Fruit fly (Drosophila melanogaster) whole organism, embryonic: Measurements from ENCODE around the gene bun.
A peak's percentile ranks its signal among the peaks of the same experiment; 100 is the strongest.

ENCODE experiments used
- CG11398 ChIP-seq: fragments of 200-800 bp; sonication (Bioruptor generic); optimal IDR thresholded peaks from 2 replicates; lab custom pipeline; 2016; ENCODE audit warnings: missing biosample characterization, missing genetic modification characterization
- CG12942 ChIP-seq: fragments of 200-800 bp; sonication (Bioruptor generic); optimal IDR thresholded peaks from 3 replicates; lab custom pipeline; 2016; ENCODE audit warnings: missing biosample characterization, missing genetic modification characterization
- CG14050 ChIP-seq: fragments of 200-800 bp; sonication (Bioruptor generic); IDR thresholded peaks from 3 replicates; pipeline ENCODE4 v1.3.6; 2022; ENCODE audit warnings: missing biosample characterization, missing genetic modification characterization
- CG14667 ChIP-seq: fragments of 200-800 bp; sonication (Bioruptor generic); IDR thresholded peaks from 2 replicates; pipeline ENCODE4 v1.3.6; 2022; ENCODE audit warnings: missing biosample characterization, missing genetic modification characterization
- CG17186 ChIP-seq: fragments of 200-800 bp; sonication (Bioruptor generic); optimal IDR thresholded peaks from 3 replicates; lab custom pipeline; 2017; ENCODE audit warnings: missing biosample characterization, missing genetic modification reagents, missing genetic modification characterization
- CG17385 ChIP-seq: fragments of 200-800 bp; sonication (Bioruptor generic); optimal IDR thresholded peaks from 3 replicates; lab custom pipeline; 2018; ENCODE audit warnings: missing biosample characterization, mild to moderate bottlenecking, missing genetic modification characterization
- CG17802 ChIP-seq: fragments of 200-800 bp; sonication (Bioruptor generic); optimal IDR thresholded peaks from 2 replicates; lab custom pipeline; 2018; ENCODE audit warnings: missing biosample characterization, mild to moderate bottlenecking, missing genetic modification characterization, moderate library complexity
- CG2199 ChIP-seq: fragments of 200-800 bp; sonication (Bioruptor generic); IDR thresholded peaks from 3 replicates; pipeline ENCODE4 v1.3.6; 2022; ENCODE audit warnings: missing biosample characterization, missing genetic modification characterization
- CG32532 ChIP-seq: fragments of 200-800 bp; sonication (Bioruptor generic); IDR thresholded peaks from 2 replicates; pipeline ENCODE4 v1.3.6; 2022; ENCODE audit warnings: missing biosample characterization, missing genetic modification characterization
- CG4360 ChIP-seq: fragments of 200-800 bp; sonication (Bioruptor generic); IDR thresholded peaks from 2 replicates; pipeline ENCODE4 v1.3.6; 2022; ENCODE audit warnings: missing biosample characterization, missing genetic modification characterization
- CG4424 ChIP-seq: fragments of 200-800 bp; sonication (Bioruptor generic); optimal IDR thresholded peaks from 3 replicates; lab custom pipeline; 2016; ENCODE audit warnings: missing biosample characterization, missing genetic modification characterization
- CG4617 ChIP-seq: fragments of 200-800 bp; sonication (Bioruptor generic); optimal IDR thresholded peaks from 3 replicates; lab custom pipeline; 2016; ENCODE audit warnings: missing biosample characterization, missing genetic modification characterization, borderline replicate concordance
- CG6654 ChIP-seq: fragments of 200-800 bp; sonication (Bioruptor generic); optimal IDR thresholded peaks from 2 replicates; lab custom pipeline; 2017; ENCODE audit warnings: missing biosample characterization, mild to moderate bottlenecking, missing genetic modification characterization
- CG7271 ChIP-seq: fragments of 200-800 bp; sonication (Bioruptor generic); optimal IDR thresholded peaks from 2 replicates; lab custom pipeline; 2018; ENCODE audit warnings: missing biosample characterization, mild to moderate bottlenecking, missing genetic modification characterization, moderate library complexity
- CG8765 ChIP-seq: fragments of 200-800 bp; sonication (Bioruptor generic); IDR thresholded peaks from 2 replicates; pipeline ENCODE4 v1.3.6; 2022; ENCODE audit warnings: missing biosample characterization, missing genetic modification characterization
- CG9727 ChIP-seq: fragments of 200-800 bp; sonication (Bioruptor generic); optimal IDR thresholded peaks from 3 replicates; lab custom pipeline; 2017; ENCODE audit warnings: missing biosample characterization, mild to moderate bottlenecking, missing genetic modification characterization
- CG9932 ChIP-seq: fragments of 200-800 bp; sonication (Bioruptor generic); IDR thresholded peaks from 2 replicates; pipeline ENCODE4 v1.3.6; 2022; ENCODE audit warnings: missing biosample characterization, missing genetic modification characterization
- Chrac-16 ChIP-seq: fragments of 200-800 bp; sonication (Bioruptor generic); optimal IDR thresholded peaks from 3 replicates; lab custom pipeline; 2016; ENCODE audit warnings: missing biosample characterization, missing genetic modification characterization
- D ChIP-seq, 2 experiments: fragments of 200-800 bp in 1 of 2; fragments of >200 bp in 1 of 2; sonication (Bioruptor generic) in 1 of 2; optimal IDR thresholded peaks; 2 replicates in 1 of 2; 3 replicates in 1 of 2; lab custom pipeline; 2017; ENCODE audit warnings: mild to moderate bottlenecking in 1 of 2, missing biosample characterization in 1 of 2, missing genetic modification characterization in 1 of 2, missing genetic modification reagents in 1 of 2
- D19A ChIP-seq: fragments of 200-800 bp; optimal IDR thresholded peaks from 3 replicates; lab custom pipeline; 2019; ENCODE audit warnings: missing biosample characterization, mild to moderate bottlenecking, missing genetic modification characterization, moderate library complexity
- Dbx ChIP-seq: fragments of 200-800 bp; sonication (Bioruptor generic); IDR thresholded peaks from 3 replicates; pipeline ENCODE4 v1.3.6; 2022; ENCODE audit warnings: missing biosample characterization, missing genetic modification characterization
- Dek ChIP-seq: fragments of 200-800 bp; sonication (Bioruptor generic); optimal IDR thresholded peaks from 3 replicates; lab custom pipeline; 2019; ENCODE audit warnings: missing biosample characterization, mild to moderate bottlenecking, missing genetic modification characterization, moderate library complexity
- Dp ChIP-seq: fragments of 200-800 bp; sonication (Bioruptor generic); optimal IDR thresholded peaks from 2 replicates; lab custom pipeline; 2018; ENCODE audit warnings: missing biosample characterization, mild to moderate bottlenecking, missing genetic modification characterization, moderate library complexity
- E2f1 ChIP-seq: fragments of 200-800 bp; sonication (Bioruptor generic); IDR thresholded peaks from 2 replicates; pipeline ENCODE4 v1.3.6; 2022; ENCODE audit warnings: missing biosample characterization, missing genetic modification characterization
- ERR ChIP-seq: fragments of 200-800 bp; sonication (Bioruptor generic); optimal IDR thresholded peaks from 2 replicates; lab custom pipeline; 2016; ENCODE audit warnings: missing biosample characterization, missing genetic modification characterization
- H15 ChIP-seq: fragments of 200-800 bp; sonication (Bioruptor generic); IDR thresholded peaks from 3 replicates; pipeline ENCODE4 v1.3.6; 2022; ENCODE audit warnings: missing biosample characterization, missing genetic modification characterization
- HLHmδ ChIP-seq: fragments of 200-800 bp; sonication (Bioruptor generic); optimal IDR thresholded peaks from 2 replicates; lab custom pipeline; 2018; ENCODE audit warnings: missing biosample characterization, mild to moderate bottlenecking, missing genetic modification characterization, moderate library complexity
- Lhr ChIP-seq: fragments of 200-800 bp; sonication (Bioruptor generic); optimal IDR thresholded peaks from 3 replicates; lab custom pipeline; 2017; ENCODE audit warnings: mild to moderate bottlenecking, missing biosample characterization, missing genetic modification reagents, missing genetic modification characterization
- NFAT ChIP-seq: fragments of 200-800 bp; sonication (Bioruptor generic); IDR thresholded peaks from 2 replicates; pipeline ENCODE4 v1.3.6; 2022; ENCODE audit warnings: missing biosample characterization, missing genetic modification characterization
- Nf-YC ChIP-seq: fragments of 200-800 bp; optimal IDR thresholded peaks from 3 replicates; lab custom pipeline; 2019; ENCODE audit warnings: missing biosample characterization, mild to moderate bottlenecking, missing genetic modification characterization, moderate library complexity
- Side ChIP-seq: fragments of 200-800 bp; sonication (Bioruptor generic); optimal IDR thresholded peaks from 2 replicates; lab custom pipeline; 2016; ENCODE audit warnings: missing biosample characterization, missing genetic modification characterization
- ap ChIP-seq: fragments of 200-800 bp; sonication (Bioruptor generic); IDR thresholded peaks from 2 replicates; pipeline ENCODE4 v1.3.6; 2022; ENCODE audit warnings: missing biosample characterization, missing genetic modification characterization
- bowl ChIP-seq: fragments of 200-800 bp; sonication (Bioruptor generic); IDR thresholded peaks from 2 replicates; pipeline ENCODE4 v1.3.6; 2022; ENCODE audit warnings: missing biosample characterization, missing genetic modification characterization
- bsh ChIP-seq, 2 experiments: fragments of 200-800 bp; sonication (Bioruptor generic); optimal IDR thresholded peaks; 2 replicates each; lab custom pipeline; 2017 to 2018; ENCODE audit warnings: mild to moderate bottlenecking in 2 of 2, missing biosample characterization in 2 of 2, missing genetic modification characterization in 2 of 2, moderate library complexity in 1 of 2
- cato ChIP-seq: fragments of 200-800 bp; sonication (Bioruptor generic); optimal IDR thresholded peaks from 2 replicates; lab custom pipeline; 2016; ENCODE audit warnings: missing biosample characterization, missing genetic modification characterization, borderline replicate concordance
- disco-r ChIP-seq: fragments of 200-800 bp; sonication (Bioruptor generic); optimal IDR thresholded peaks from 2 replicates; lab custom pipeline; 2016; ENCODE audit warnings: missing biosample characterization, missing genetic modification characterization
- esg ChIP-seq: fragments of 200-800 bp; sonication (Bioruptor generic); conservative IDR thresholded peaks from 2 replicates; pipeline ENCODE4 v1.3.6; 2022; ENCODE audit warnings: missing biosample characterization, missing genetic modification characterization
- eve ChIP-seq, 2 experiments: fragments of >200 bp; optimal IDR thresholded peaks; 2 replicates each; lab custom pipeline; 2017; ENCODE audit warnings: missing biosample characterization in 2 of 2, missing genetic modification characterization in 2 of 2
- ftz-f1 ChIP-seq: fragments of 200-800 bp; sonication (Bioruptor generic); optimal IDR thresholded peaks from 2 replicates; lab custom pipeline; 2016; ENCODE audit warnings: missing biosample characterization, missing genetic modification characterization
- gem ChIP-seq: fragments of 200-800 bp; sonication (Bioruptor generic); optimal IDR thresholded peaks from 2 replicates; lab custom pipeline; 2019; ENCODE audit warnings: missing biosample characterization, mild to moderate bottlenecking, missing genetic modification characterization, moderate library complexity
- gro ChIP-seq: fragments of 200-800 bp; sonication (Bioruptor generic); optimal IDR thresholded peaks from 2 replicates; lab custom pipeline; 2016; ENCODE audit warnings: missing biosample characterization, missing genetic modification characterization
- ham ChIP-seq: fragments of 200-800 bp; sonication (Bioruptor generic); IDR thresholded peaks from 2 replicates; pipeline ENCODE4 v1.3.6; 2022; ENCODE audit warnings: missing biosample characterization, missing genetic modification characterization
- kah ChIP-seq: fragments of 200-800 bp; sonication (Bioruptor generic); optimal IDR thresholded peaks from 2 replicates; lab custom pipeline; 2018; ENCODE audit warnings: missing biosample characterization, mild to moderate bottlenecking, missing genetic modification characterization
- salm ChIP-seq: fragments of 200-800 bp; sonication (Bioruptor generic); optimal IDR thresholded peaks from 2 replicates; lab custom pipeline; 2018; ENCODE audit warnings: missing biosample characterization, mild to moderate bottlenecking, missing genetic modification characterization
- seq ChIP-seq: fragments of 200-800 bp; sonication (Bioruptor generic); IDR thresholded peaks from 2 replicates; pipeline ENCODE4 v1.3.6; 2022; ENCODE audit warnings: missing biosample characterization, missing genetic modification characterization
- sob ChIP-seq: fragments of 200-800 bp; sonication (Bioruptor generic); IDR thresholded peaks from 2 replicates; pipeline ENCODE4 v1.3.6; 2022; ENCODE audit warnings: missing biosample characterization, missing genetic modification characterization
- ssp ChIP-seq: fragments of 200-800 bp; sonication (Bioruptor generic); IDR thresholded peaks from 2 replicates; pipeline ENCODE4 v1.3.6; 2022; ENCODE audit warnings: missing biosample characterization, missing genetic modification characterization
- trem ChIP-seq: fragments of 200-800 bp; optimal IDR thresholded peaks from 3 replicates; lab custom pipeline; 2019; ENCODE audit warnings: missing biosample characterization, mild to moderate bottlenecking, missing genetic modification characterization, moderate library complexity
- trh ChIP-seq: fragments of 200-800 bp; sonication (Bioruptor generic); optimal IDR thresholded peaks from 2 replicates; lab custom pipeline; 2016; ENCODE audit warnings: missing biosample characterization, missing genetic modification characterization
- wor ChIP-seq: fragments of 200-800 bp; sonication (Bioruptor generic); IDR thresholded peaks from 2 replicates; pipeline ENCODE4 v1.3.6; 2022; ENCODE audit warnings: missing biosample characterization, missing genetic modification characterization
- z ChIP-seq: fragments of 200-800 bp; sonication (Bioruptor generic); IDR thresholded peaks from 3 replicates; pipeline ENCODE4 v1.3.6; 2022; ENCODE audit warnings: missing biosample characterization, missing genetic modification characterization

bun gene

dm6 chr2L:12455750-12456149 lies 90.7 kb downstream of the bun start (continued):
- no peak for TF ChIP-seq disco-r
- 0 out of 2 replicates have a peak, but pooled peaks have one; percentile 22 for TF ChIP-seq sob (GFP tag; lab: Robert Waterston, UW)
- no peak for TF ChIP-seq gem (tag; lab: Kevin White, UChicago)
- no peak for TF ChIP-seq eve (GFP tag; optimal IDR thresholded peaks at IDR 0.05; lab: Kevin White, UChicago)
- no peak for TF ChIP-seq Chrac-16 (GFP tag; lab: Kevin White, UChicago)
- 0 out of 2 replicates have a peak, but pooled peaks have one; percentile 33 for TF ChIP-seq NFAT (GFP tag; lab: Robert Waterston, UW)
- no peak for TF ChIP-seq Nf-YC (tag; lab: Kevin White, UChicago)
- no peak for TF ChIP-seq CG12942 (GFP tag; lab: Kevin White, UChicago)
- TF ChIP-seq ssp (GFP tag; lab: Robert Waterston, UW) = no peak
- no peak for TF ChIP-seq ftz-f1 (GFP tag; lab: Kevin White, UChicago)
- no peak for TF ChIP-seq H15
- no peak for TF ChIP-seq CG14050 (GFP tag; lab: Robert Waterston, UW)
- TF ChIP-seq D19A = no peak
- TF ChIP-seq CG2199 = 0 out of 3 replicates have a peak, but pooled peaks have one; percentile 58
- TF ChIP-seq CG17385 = no peak
- TF ChIP-seq esg (GFP tag; lab: Robert Waterston, UW) = no peak
- TF ChIP-seq Dp (GFP tag; lab: Kevin White, UChicago) = no peak
- TF ChIP-seq CG32532 (GFP tag; lab: Robert Waterston, UW) = 0 out of 2 replicates have a peak, but pooled peaks have one; percentile 38
- TF ChIP-seq CG6654 (GFP tag; lab: Kevin White, UChicago) = no peak
- no peak for TF ChIP-seq Side (GFP tag; lab: Kevin White, UChicago)
- TF ChIP-seq HLHmδ (GFP tag; lab: Kevin White, UChicago) = no peak
- TF ChIP-seq CG8765 = no peak
- no peak for TF ChIP-seq E2f1
- no peak for TF ChIP-seq CG17186
- TF ChIP-seq Dbx (GFP tag; lab: Robert Waterston, UW) = peak; percentile 35; the same call in 1 of the 3 replicates
- no peak for TF ChIP-seq trem (tag; lab: Kevin White, UChicago)
- TF ChIP-seq trh (GFP tag; lab: Kevin White, UChicago) = no peak
- TF ChIP-seq CG11398 (GFP tag; lab: Kevin White, UChicago) = no peak
- no peak for TF ChIP-seq salm (tag; lab: Kevin White, UChicago)
- TF ChIP-seq Dek (tag; lab: Kevin White, UChicago) = no peak
- no peak for TF ChIP-seq CG4617 (GFP tag; lab: Kevin White, UChicago)
- no peak for TF ChIP-seq CG4360 (GFP tag; lab: Robert Waterston, UW)
- no peak for TF ChIP-seq CG14667 (GFP tag; lab: Robert Waterston, UW)
- no peak for TF ChIP-seq Lhr (GFP tag; lab: Kevin White, UChicago)
- no peak for TF ChIP-seq ap
- no peak for TF ChIP-seq ham (GFP tag; lab: Robert Waterston, UW)
- no peak for TF ChIP-seq bowl
- TF ChIP-seq cato (GFP tag; lab: Kevin White, UChicago) = no peak
- no peak for TF ChIP-seq gro (GFP tag; lab: Kevin White, UChicago)
- TF ChIP-seq seq (GFP tag; lab: Robert Waterston, UW) = no peak
- no peak for TF ChIP-seq ERR
- no peak for TF ChIP-seq CG7271 (tag; lab: Kevin White, UChicago)
- no peak for TF ChIP-seq wor (GFP tag; lab: Robert Waterston, UW)
- TF ChIP-seq CG4424 (GFP tag; lab: Kevin White, UChicago) = no peak
- no peak for TF ChIP-seq CG17802
- no peak for TF ChIP-seq z
- TF ChIP-seq kah (GFP tag; lab: Kevin White, UChicago) = no peak
- no peak for TF ChIP-seq bsh (GFP tag; optimal IDR thresholded peaks at IDR 0.05; lab: Kevin White, UChicago)
- TF ChIP-seq D (optimal IDR thresholded peaks at IDR 0.05; lab: Kevin White, UChicago) = no peak
- no peak for TF ChIP-seq D (GFP tag; optimal IDR thresholded peaks at IDR 0.05; lab: Kevin White, UChicago)
- no peak for TF ChIP-seq CG9727 (GFP tag; lab: Kevin White, UChicago)
- peak; percentile 53; the same call in 1 of the 2 replicates for TF ChIP-seq CG9932 (GFP tag; lab: Robert Waterston, UW)
